Worm (Caenorhabditis elegans) whole organism, L4 larva: ENCODE measurements around the gene wht-7.

Experiments used
- D1046.2 ChIP-seq: fragments of 200-800 bp; sonication (Bioruptor generic); IDR thresholded peaks from 2 replicates; pipeline ENCODE4 v1.3.6; 2022; ENCODE audit warnings: missing genetic modification characterization, missing compliant biosample characterization
- F44E2.7 ChIP-seq: fragments of 200-800 bp; sonication (Bioruptor generic); IDR thresholded peaks from 2 replicates; pipeline ENCODE4 v2.1.2; 2022; ENCODE audit warnings: missing genetic modification characterization, missing compliant biosample characterization
- T20F7.1 ChIP-seq: fragments of 200-800 bp; sonication (Bioruptor generic); optimal IDR thresholded peaks from 2 replicates; lab custom pipeline; 2018; ENCODE audit warnings: mild to moderate bottlenecking, missing genetic modification characterization, missing compliant biosample characterization
- Y48G9A.11 ChIP-seq: fragments of 200-800 bp; sonication (Bioruptor generic); IDR thresholded peaks from 2 replicates; pipeline ENCODE4 v1.3.6; 2022; ENCODE audit warnings: missing genetic modification reagents, missing genetic modification characterization, missing compliant biosample characterization
- aha-1 ChIP-seq: fragments of 150-350 bp; peaks from one replicate; lab custom pipeline; 2014; ENCODE audit warnings: missing biosample characterization, missing genetic modification characterization
- aly-2 ChIP-seq: sonication (generic microtip); optimal IDR thresholded peaks from 2 replicates; lab custom pipeline; 2018; ENCODE audit warnings: missing biosample characterization, missing genetic modification characterization
- arid-1 ChIP-seq: fragments of 200-800 bp; sonication (Bioruptor generic); conservative IDR thresholded peaks from 2 replicates; pipeline ENCODE4 v1.3.6; 2022; ENCODE audit warnings: missing genetic modification reagents, missing genetic modification characterization, missing compliant biosample characterization
- attf-4 ChIP-seq: sonication (generic microtip); optimal IDR thresholded peaks from 3 replicates; lab custom pipeline; 2017; ENCODE audit warnings: missing biosample characterization, missing genetic modification characterization
- ceh-82 ChIP-seq: sonication (generic microtip); optimal IDR thresholded peaks from 2 replicates; lab custom pipeline; 2017; ENCODE audit warnings: missing biosample characterization, missing genetic modification characterization
- daf-16 ChIP-seq, 3 experiments: sonication (generic microtip); optimal IDR thresholded peaks; 2 replicates each; lab custom pipeline; 2016 to 2017; ENCODE audit warnings: missing genetic modification characterization in 3 of 3, missing genetic modification reagents in 3 of 3, mild to moderate bottlenecking in 2 of 3, missing compliant biosample characterization in 2 of 3, missing biosample characterization in 1 of 3, moderate library complexity in 1 of 3
- dmd-6 ChIP-seq: fragments of 200-800 bp; sonication (Bioruptor generic); IDR thresholded peaks from 2 replicates; pipeline ENCODE4 v1.3.6; 2022; ENCODE audit warnings: missing genetic modification reagents, missing genetic modification characterization, missing compliant biosample characterization
- dve-1 ChIP-seq: sonication (generic microtip); optimal IDR thresholded peaks from 2 replicates; lab custom pipeline; 2017; ENCODE audit warnings: antibody characterized with exemption, mild to moderate bottlenecking, missing genetic modification characterization, missing compliant biosample characterization; ENCODE audit not compliant: insufficient read depth
- hlh-11 ChIP-seq: fragments of 200-800 bp; sonication (Bioruptor generic); optimal IDR thresholded peaks from 2 replicates; lab custom pipeline; 2018; ENCODE audit warnings: mild to moderate bottlenecking, missing genetic modification characterization, missing compliant biosample characterization
- lin-1 ChIP-seq: fragments of 200-800 bp; sonication (Bioruptor generic); IDR thresholded peaks from 2 replicates; pipeline ENCODE4 v1.3.6; 2022; ENCODE audit warnings: missing genetic modification reagents, missing genetic modification characterization, missing compliant biosample characterization
- lin-38 ChIP-seq: fragments of 200-800 bp; sonication (Bioruptor generic); IDR thresholded peaks from 2 replicates; pipeline ENCODE4 v1.3.6; 2022; ENCODE audit warnings: missing genetic modification reagents, missing genetic modification characterization, missing compliant biosample characterization
- lsy-2 ChIP-seq, 2 experiments: fragments of 150-350 bp in 1 of 2; sonication (generic microtip) in 1 of 2; optimal IDR thresholded peaks; 2 replicates each; lab custom pipeline; 2014 to 2017; ENCODE audit warnings: missing biosample characterization in 2 of 2, missing genetic modification characterization in 2 of 2
- mep-1 ChIP-seq: fragments of 150-350 bp; sonication (generic microtip); optimal IDR thresholded peaks from 3 replicates; lab custom pipeline; 2014; ENCODE audit warnings: missing biosample characterization, missing genetic modification characterization
- mes-2 ChIP-seq: sonication (generic microtip); optimal IDR thresholded peaks from 2 replicates; lab custom pipeline; 2016; ENCODE audit warnings: missing genotype, mild to moderate bottlenecking, missing genetic modification characterization, missing compliant biosample characterization; ENCODE audit not compliant: poor library complexity, severe bottlenecking
- mxl-3 ChIP-seq: fragments of 200-800 bp; sonication (Bioruptor generic); optimal IDR thresholded peaks from 2 replicates; lab custom pipeline; 2018; ENCODE audit warnings: mild to moderate bottlenecking, missing genetic modification characterization, missing compliant biosample characterization
- nhr-102 ChIP-seq: sonication (generic microtip); optimal IDR thresholded peaks from 2 replicates; lab custom pipeline; 2016; ENCODE audit warnings: mild to moderate bottlenecking, missing genetic modification characterization, moderate library complexity, missing compliant biosample characterization
- nhr-28 ChIP-seq: fragments of 150-350 bp; optimal IDR thresholded peaks from 2 replicates; lab custom pipeline; 2014; ENCODE audit warnings: missing biosample characterization, missing genetic modification characterization
- nhr-42 ChIP-seq: fragments of 200-800 bp; sonication (Bioruptor generic); IDR thresholded peaks from 2 replicates; pipeline ENCODE4 v1.3.6; 2022; ENCODE audit warnings: missing genetic modification characterization, missing compliant biosample characterization
- nhr-48 ChIP-seq: sonication (generic microtip); optimal IDR thresholded peaks from 2 replicates; lab custom pipeline; 2016; ENCODE audit warnings: mild to moderate bottlenecking, missing genetic modification characterization, missing compliant biosample characterization
- nhr-77 ChIP-seq: fragments of 150-350 bp; optimal IDR thresholded peaks from 2 replicates; lab custom pipeline; 2014; ENCODE audit warnings: missing biosample characterization, missing genetic modification characterization
- pha-4 ChIP-seq, 2 experiments: fragments of 150-350 bp in 1 of 2; fragments of 200-800 bp in 1 of 2; sonication (Bioruptor generic) in 1 of 2; IDR thresholded peaks in 1 of 2; optimal IDR thresholded peaks in 1 of 2; 2 replicates each; pipeline versions ENCODE4 v1.3.6 to Lab custom; 2014 to 2022; ENCODE audit warnings: missing genetic modification characterization in 2 of 2, missing genetic modification reagents in 2 of 2, missing biosample characterization in 1 of 2, missing compliant biosample characterization in 1 of 2
- php-3 ChIP-seq: fragments of 200-800 bp; sonication (Bioruptor generic); IDR thresholded peaks from 2 replicates; pipeline ENCODE4 v1.3.6; 2022; ENCODE audit warnings: missing genetic modification reagents, missing genetic modification characterization, missing compliant biosample characterization
- pqm-1 ChIP-seq: sonication (generic microtip); optimal IDR thresholded peaks from 2 replicates; lab custom pipeline; 2017; ENCODE audit warnings: missing biosample characterization, missing genetic modification characterization
- rbr-2 ChIP-seq: sonication (generic microtip); optimal IDR thresholded peaks from 2 replicates; lab custom pipeline; 2016; ENCODE audit warnings: missing genotype, missing genetic modification characterization, missing compliant biosample characterization
- saeg-2 ChIP-seq: fragments of 200-800 bp; sonication (Bioruptor generic); IDR thresholded peaks from 2 replicates; pipeline ENCODE4 v1.3.6; 2022; ENCODE audit warnings: missing genetic modification reagents, missing genetic modification characterization, missing compliant biosample characterization
- skn-1 ChIP-seq: fragments of 150-350 bp; optimal IDR thresholded peaks from 2 replicates; lab custom pipeline; 2014; ENCODE audit warnings: missing biosample characterization, missing genetic modification characterization
- snpc-1.2 ChIP-seq: fragments of 200-800 bp; sonication (Bioruptor generic); IDR thresholded peaks from 2 replicates; pipeline ENCODE4 v1.3.6; 2022; ENCODE audit warnings: missing genetic modification reagents, missing genetic modification characterization, missing compliant biosample characterization
- tag-97 ChIP-seq: fragments of 200-800 bp; sonication (Bioruptor generic); IDR thresholded peaks from 2 replicates; pipeline ENCODE4 v1.3.6; 2022; ENCODE audit warnings: missing genetic modification characterization, missing compliant biosample characterization
- tra-1 ChIP-seq: fragments of 200-800 bp; sonication (Bioruptor generic); IDR thresholded peaks from 2 replicates; pipeline ENCODE4 v1.3.6; 2022; ENCODE audit warnings: missing genetic modification reagents, missing genetic modification characterization, missing compliant biosample characterization
- unc-62 ChIP-seq, 3 experiments: fragments of 150-350 bp in 1 of 3; sonication (generic microtip); optimal IDR thresholded peaks in 2 of 3; peaks in 1 of 3; 1 replicate in 1 of 3; 2 replicates in 2 of 3; lab custom pipeline; 2014 to 2017; ENCODE audit warnings: missing biosample characterization in 3 of 3, missing genetic modification characterization in 3 of 3, missing genetic modification reagents in 3 of 3, missing genotype in 1 of 3
- zip-2 ChIP-seq: fragments of 150-350 bp; optimal IDR thresholded peaks from 2 replicates; lab custom pipeline; 2014; ENCODE audit warnings: missing biosample characterization, missing genetic modification characterization
- ztf-7 ChIP-seq: fragments of 150-350 bp; optimal IDR thresholded peaks from 2 replicates; lab custom pipeline; 2014; ENCODE audit warnings: missing biosample characterization, missing genetic modification characterization

Gene wht-7

ce11 chrIII:6120990-6121389 is 28.4 kb downstream of the wht-7 start:
- TF ChIP-seq unc-62 (GFP tag; optimal IDR thresholded peaks at IDR 0.05 in 1 of 2; lab: Kevin White, UChicago), result peak in 1 of 2 experiments; percentile 71
- TF ChIP-seq unc-62 (tag; optimal IDR thresholded peaks at IDR 0.05; lab: Kevin White, UChicago), result no peak
- no peak for TF ChIP-seq F44E2.7

- no peak for TF ChIP-seq mes-2 (tag; lab: Kevin White, UChicago)
- TF ChIP-seq aha-1 (tag; lab: Kevin White, UChicago), result peak; percentile 21
- TF ChIP-seq, all 104 proteins: peak for 1
Measured at ce11 chrIII:6118320-6118719, 31.1 kb downstream of the wht-7 start, which contains the start of gene kin-18. kin-18 (plus strand) TSS chrIII:6118620.

- TF ChIP-seq hlh-11 (tag; lab: Kevin White, UChicago) (peak; percentile 10), nhr-48 (tag; lab: Kevin White, UChicago) (peak; percentile 24), pha-4 (GFP tag; IDR thresholded peaks at IDR 0.05; lab: Robert Waterston, UW) (0 out of 2 replicates have a peak, but pooled peaks have one; percentile 16), pha-4 (tag; optimal IDR thresholded peaks at IDR 0.05; lab: Kevin White, UChicago) (no peak), zip-2 (tag; lab: Kevin White, UChicago) (no peak), lin-1 (GFP tag; lab: Robert Waterston, UW) (no peak), mep-1 (peak; percentile 55), nhr-42 (GFP tag; lab: Robert Waterston, UW) (no peak), lsy-2 (tag; optimal IDR thresholded peaks at IDR 0.05; lab: Kevin White, UChicago) (peak in 1 of 2 experiments; percentile 20), nhr-102 (tag; lab: Kevin White, UChicago) (no peak), ztf-7 (tag; lab: Kevin White, UChicago) (no peak), aly-2 (tag; lab: Kevin White, UChicago) (no peak), lin-38 (GFP tag; lab: Robert Waterston, UW) (no peak), rbr-2 (tag; lab: Kevin White, UChicago) (no peak), T20F7.1 (peak; percentile 7), dmd-6 (GFP tag; lab: Robert Waterston, UW) (peak; percentile 56), pqm-1 (tag; lab: Kevin White, UChicago) (peak; percentile 96), dve-1 (tag; lab: Kevin White, UChicago) (peak; percentile 52), skn-1 (no peak), nhr-77 (tag; lab: Kevin White, UChicago) (no peak), D1046.2 (no peak), arid-1 (GFP tag; lab: Robert Waterston, UW) (no peak), php-3 (peak; percentile 96), tra-1 (GFP tag; lab: Robert Waterston, UW) (peak; percentile 30; the same call in 1 of the 2 replicates), attf-4 (tag; lab: Kevin White, UChicago) (no peak), snpc-1.2 (GFP tag; lab: Robert Waterston, UW) (no peak), mxl-3 (GFP tag; lab: Kevin White, UChicago) (no peak), daf-16 (GFP tag; optimal IDR thresholded peaks at IDR 0.05; lab: Kevin White, UChicago) (no peak), daf-16 (tag; optimal IDR thresholded peaks at IDR 0.05; lab: Kevin White, UChicago) (peak; percentile 53), Y48G9A.11 (GFP tag; lab: Robert Waterston, UW) (no peak), saeg-2 (no peak), tag-97 (no peak), nhr-28 (peak; percentile 40), ceh-82 (no peak)
Measured at ce11 chrIII:6116981-6117380, 32.4 kb downstream of the wht-7 start.
